Fruit fly (Drosophila melanogaster) whole organism, embryonic: Measurements from ENCODE around the gene CG14568.

Source experiments
- CG1602 ChIP-seq: fragments of 200-800 bp; sonication (Bioruptor generic); optimal IDR thresholded peaks from 3 replicates; lab custom pipeline; 2016; ENCODE audit warnings: missing biosample characterization, missing genetic modification characterization
- Hand ChIP-seq: fragments of 200-800 bp; sonication (Bioruptor generic); optimal IDR thresholded peaks from 2 replicates; lab custom pipeline; 2017; ENCODE audit warnings: mild to moderate bottlenecking, missing biosample characterization, missing genetic modification reagents, missing genetic modification characterization
- h ChIP-seq: fragments of >200 bp; optimal IDR thresholded peaks from 2 replicates; lab custom pipeline; 2017
- lmd ChIP-seq: fragments of 200-800 bp; sonication (Bioruptor generic); IDR thresholded peaks from 2 replicates; pipeline ENCODE4 v1.3.6; 2022; ENCODE audit warnings: missing biosample characterization, missing genetic modification characterization
- sens-2 ChIP-seq: fragments of 200-800 bp; sonication (Bioruptor generic); IDR thresholded peaks from 2 replicates; pipeline ENCODE4 v1.3.6; 2022; ENCODE audit warnings: missing biosample characterization, missing genetic modification characterization
- seq ChIP-seq: fragments of 200-800 bp; sonication (Bioruptor generic); IDR thresholded peaks from 2 replicates; pipeline ENCODE4 v1.3.6; 2022; ENCODE audit warnings: missing biosample characterization, missing genetic modification characterization
- ssp ChIP-seq: fragments of 200-800 bp; sonication (Bioruptor generic); IDR thresholded peaks from 2 replicates; pipeline ENCODE4 v1.3.6; 2022; ENCODE audit warnings: missing biosample characterization, missing genetic modification characterization
- ttk ChIP-seq: fragments of 200-800 bp; sonication (Bioruptor generic); IDR thresholded peaks from 2 replicates; pipeline ENCODE4 v2.1.2; 2022; ENCODE audit warnings: missing biosample characterization, missing genetic modification characterization

DNA sequence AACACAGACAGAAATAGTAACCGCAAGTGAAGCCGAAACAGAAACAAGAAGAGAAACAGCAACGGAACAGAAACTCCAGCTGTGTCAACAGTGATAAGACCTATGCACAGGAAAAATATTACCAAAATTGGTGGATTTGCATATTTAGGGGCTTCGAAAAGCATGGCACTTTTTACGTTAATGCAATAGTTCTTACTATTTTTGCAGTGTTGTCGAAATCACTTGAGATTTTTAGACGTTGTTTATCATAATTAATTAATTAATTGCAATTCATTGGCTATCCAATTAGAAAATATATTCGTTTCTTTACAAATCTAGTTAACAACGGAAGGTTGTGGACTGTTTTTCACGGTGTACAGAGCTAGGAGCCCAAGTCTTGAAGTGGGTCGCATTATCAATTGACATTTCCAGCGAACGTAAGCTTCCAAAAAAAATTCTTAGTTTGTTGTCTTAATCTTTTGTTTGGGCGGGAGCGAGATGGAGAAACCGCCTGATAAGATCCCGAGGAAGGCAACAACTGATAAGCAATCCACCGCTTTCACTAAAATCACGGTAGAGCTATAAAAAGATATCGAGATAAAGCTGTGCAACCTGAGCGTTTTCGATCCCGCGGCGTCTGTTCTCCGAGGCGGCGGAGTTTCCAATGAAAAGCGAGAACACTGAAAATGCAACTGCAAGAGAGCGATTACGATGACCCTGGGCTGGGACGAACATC is 6.1 kb downstream of the CG14568 start:
- TF ChIP-seq ssp (GFP tag; lab: Robert Waterston, UW), result no peak
- no peak for TF ChIP-seq CG1602 (GFP tag; lab: Kevin White, UChicago)
- TF ChIP-seq sens-2 (GFP tag; lab: Robert Waterston, UW), result no peak; the same call in 1 of the 2 replicates
- no peak for TF ChIP-seq h (lab: Kevin White, UChicago)
- TF ChIP-seq Hand (GFP tag; lab: Kevin White, UChicago), result no peak
- no peak for TF ChIP-seq seq (GFP tag; lab: Robert Waterston, UW)
- TF ChIP-seq lmd, result no peak
- no peak for TF ChIP-seq ttk (GFP tag; lab: Robert Waterston, UW)
